Worm (Caenorhabditis elegans) whole organism, late embryonic: ENCODE data around the gene R05G6.1.

Experiments used
- C08G9.2 ChIP-seq: sonication (generic microtip); optimal IDR thresholded peaks from 2 replicates; lab custom pipeline; 2016; ENCODE audit warnings: mild to moderate bottlenecking, missing genetic modification characterization, moderate library complexity, missing compliant biosample characterization
- C38D4.7 ChIP-seq: fragments of 200-800 bp; sonication (Bioruptor generic); optimal IDR thresholded peaks from 2 replicates; lab custom pipeline; 2018; ENCODE audit warnings: mild to moderate bottlenecking, missing genetic modification characterization, moderate library complexity, missing compliant biosample characterization
- F13H6.1 ChIP-seq: sonication (generic microtip); optimal IDR thresholded peaks from 2 replicates; lab custom pipeline; 2016; ENCODE audit warnings: missing genetic modification characterization, missing compliant biosample characterization
- K02D7.2 ChIP-seq: sonication (generic microtip); optimal IDR thresholded peaks from 2 replicates; lab custom pipeline; 2017; ENCODE audit warnings: mild to moderate bottlenecking, missing genetic modification characterization, missing compliant biosample characterization
- ahr-1 ChIP-seq: sonication (generic microtip); optimal IDR thresholded peaks from 2 replicates; lab custom pipeline; 2016; ENCODE audit warnings: missing genetic modification characterization, missing compliant biosample characterization
- ceh-14 ChIP-seq: sonication (generic microtip); optimal IDR thresholded peaks from 2 replicates; lab custom pipeline; 2016; ENCODE audit warnings: missing genotype, missing genetic modification characterization, missing compliant biosample characterization
- ceh-18 ChIP-seq: sonication (generic microtip); optimal IDR thresholded peaks from 2 replicates; lab custom pipeline; 2016; ENCODE audit warnings: missing genetic modification characterization, missing compliant biosample characterization
- ceh-19 ChIP-seq: fragments of 200-800 bp; sonication (Bioruptor generic); optimal IDR thresholded peaks from 2 replicates; lab custom pipeline; 2018; ENCODE audit warnings: mild to moderate bottlenecking, missing genetic modification characterization, missing compliant biosample characterization
- ceh-31 ChIP-seq: sonication (generic microtip); optimal IDR thresholded peaks from 2 replicates; lab custom pipeline; 2016; ENCODE audit warnings: missing genetic modification characterization, missing compliant biosample characterization
- ceh-34 ChIP-seq: sonication (generic microtip); optimal IDR thresholded peaks from 2 replicates; lab custom pipeline; 2016; ENCODE audit warnings: mild to moderate bottlenecking, missing genetic modification characterization, missing compliant biosample characterization
- ceh-48 ChIP-seq: sonication (generic microtip); optimal IDR thresholded peaks from 2 replicates; lab custom pipeline; 2016; ENCODE audit warnings: missing genetic modification characterization, inconsistent platforms, missing compliant biosample characterization
- ceh-9 ChIP-seq: sonication (generic microtip); optimal IDR thresholded peaks from 2 replicates; lab custom pipeline; 2016; ENCODE audit warnings: mild to moderate bottlenecking, missing genetic modification characterization, inconsistent platforms, missing compliant biosample characterization
- elt-2 ChIP-seq: sonication (generic microtip); optimal IDR thresholded peaks from 2 replicates; lab custom pipeline; 2016; ENCODE audit warnings: missing genetic modification reagents, missing genetic modification characterization, missing compliant biosample characterization
- fax-1 ChIP-seq: sonication (generic microtip); optimal IDR thresholded peaks from 2 replicates; lab custom pipeline; 2016; ENCODE audit warnings: missing genotype, missing genetic modification characterization, missing compliant biosample characterization
- gmeb-2 ChIP-seq: sonication (generic microtip); optimal IDR thresholded peaks from 2 replicates; lab custom pipeline; 2016; ENCODE audit warnings: missing genetic modification characterization, inconsistent platforms, missing compliant biosample characterization
- hlh-15 ChIP-seq: sonication (generic microtip); optimal IDR thresholded peaks from 2 replicates; lab custom pipeline; 2016; ENCODE audit warnings: missing genetic modification characterization, missing compliant biosample characterization
- hlh-6 ChIP-seq: sonication (generic microtip); optimal IDR thresholded peaks from 2 replicates; lab custom pipeline; 2016; ENCODE audit warnings: missing genotype, missing genetic modification characterization, missing compliant biosample characterization
- lim-6 ChIP-seq: sonication (generic microtip); optimal IDR thresholded peaks from 2 replicates; lab custom pipeline; 2016; ENCODE audit warnings: missing genetic modification characterization, missing compliant biosample characterization
- nhr-232 ChIP-seq: sonication (generic microtip); optimal IDR thresholded peaks from 2 replicates; lab custom pipeline; 2016; ENCODE audit warnings: missing genetic modification characterization, missing compliant biosample characterization
- npax-4 ChIP-seq: sonication (generic microtip); optimal IDR thresholded peaks from 2 replicates; lab custom pipeline; 2016; ENCODE audit warnings: missing genetic modification characterization, missing compliant biosample characterization
- odd-2 ChIP-seq: sonication (generic microtip); optimal IDR thresholded peaks from 2 replicates; lab custom pipeline; 2017; ENCODE audit warnings: antibody characterized with exemption, mild to moderate bottlenecking, missing genetic modification characterization, missing compliant biosample characterization
- pat-9 ChIP-seq: fragments of 200-800 bp; sonication (Bioruptor generic); optimal IDR thresholded peaks from 2 replicates; lab custom pipeline; 2018; ENCODE audit warnings: mild to moderate bottlenecking, missing genetic modification characterization, moderate library complexity, missing compliant biosample characterization
- pha-2 ChIP-seq: sonication (generic microtip); optimal IDR thresholded peaks from 2 replicates; lab custom pipeline; 2017; ENCODE audit warnings: mild to moderate bottlenecking, missing genetic modification characterization, missing compliant biosample characterization
- pha-4 ChIP-seq: fragments of 150-350 bp; optimal IDR thresholded peaks from 2 replicates; lab custom pipeline; 2018; ENCODE audit warnings: missing biosample characterization, missing genetic modification reagents, missing genetic modification characterization
- pqm-1 ChIP-seq: sonication (generic microtip); optimal IDR thresholded peaks from 2 replicates; lab custom pipeline; 2016; ENCODE audit warnings: missing genetic modification characterization, missing compliant biosample characterization
- ref-2 ChIP-seq: sonication (generic microtip); optimal IDR thresholded peaks from 2 replicates; lab custom pipeline; 2016; ENCODE audit warnings: missing genetic modification characterization, missing compliant biosample characterization
- rnt-1 ChIP-seq: sonication (generic microtip); optimal IDR thresholded peaks from 2 replicates; lab custom pipeline; 2016; ENCODE audit warnings: missing genetic modification characterization, missing compliant biosample characterization
- sdc-2 ChIP-seq: sonication (generic microtip); optimal IDR thresholded peaks from 2 replicates; lab custom pipeline; 2016; ENCODE audit warnings: missing genotype, missing genetic modification characterization, missing compliant biosample characterization
- sox-2 ChIP-seq: fragments of 200-800 bp; sonication (Bioruptor generic); IDR thresholded peaks from 2 replicates; pipeline ENCODE4 v1.3.6; 2022; ENCODE audit warnings: missing genetic modification reagents, missing genetic modification characterization, missing compliant biosample characterization
- syd-9 ChIP-seq: sonication (generic microtip); optimal IDR thresholded peaks from 2 replicates; lab custom pipeline; 2016; ENCODE audit warnings: mild to moderate bottlenecking, missing genetic modification characterization, moderate library complexity, missing compliant biosample characterization
- unc-3 ChIP-seq, 2 experiments: fragments of 200-800 bp in 1 of 2; sonication (Bioruptor generic) in 1 of 2; sonication (generic microtip) in 1 of 2; conservative IDR thresholded peaks in 1 of 2; optimal IDR thresholded peaks in 1 of 2; 2 replicates each; pipeline versions ENCODE4 v1.3.6 to Lab custom; 2016 to 2022; ENCODE audit warnings: missing compliant biosample characterization in 2 of 2, missing genetic modification characterization in 2 of 2, missing genetic modification reagents in 1 of 2
- unc-42 ChIP-seq: sonication (generic microtip); optimal IDR thresholded peaks from 2 replicates; lab custom pipeline; 2016; ENCODE audit warnings: missing genotype, missing genetic modification characterization, missing compliant biosample characterization
- unc-55 ChIP-seq: sonication (generic microtip); optimal IDR thresholded peaks from 2 replicates; lab custom pipeline; 2017; ENCODE audit warnings: missing biosample characterization, missing genetic modification reagents, missing genetic modification characterization
- ztf-16 ChIP-seq: sonication (generic microtip); optimal IDR thresholded peaks from 2 replicates; lab custom pipeline; 2017; ENCODE audit warnings: missing genetic modification characterization, missing compliant biosample characterization

The R05G6.1 gene

ce11 chrIV:7521591-7521990 lies 10.9 kb upstream of the R05G6.1 start:
- TF ChIP-seq K02D7.2 (tag; lab: Kevin White, UChicago) (no peak), sdc-2 (tag; lab: Kevin White, UChicago) (no peak), pat-9 (tag; lab: Kevin White, UChicago) (no peak), F13H6.1 (tag; lab: Kevin White, UChicago) (no peak), ref-2 (tag; lab: Kevin White, UChicago) (peak; percentile 58), gmeb-2 (no peak), unc-42 (tag; lab: Kevin White, UChicago) (no peak)

DNA sequence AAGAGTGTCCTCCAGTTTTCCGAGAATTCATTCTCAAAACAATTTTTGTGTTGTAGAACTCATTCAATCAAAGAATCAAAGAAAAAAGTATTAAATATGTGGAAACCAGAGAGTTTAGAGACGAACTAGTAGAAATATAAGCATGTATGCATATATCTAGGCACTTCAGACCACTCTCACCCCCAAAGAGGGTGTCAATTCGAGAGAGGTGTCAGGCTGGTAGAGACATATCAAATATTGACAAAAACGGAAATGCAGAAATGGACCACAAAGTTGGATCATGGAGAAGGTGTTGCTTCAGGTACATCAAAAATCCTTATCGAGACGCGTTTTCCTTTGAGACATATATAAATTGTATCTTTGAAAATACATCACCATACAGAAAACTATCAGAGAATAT lies 8.7 kb upstream of the R05G6.1 start:
- TF ChIP-seq pat-9 (tag; lab: Kevin White, UChicago) (no peak), pha-2 (tag; lab: Kevin White, UChicago) (no peak), K02D7.2 (tag; lab: Kevin White, UChicago) (no peak), ahr-1 (no peak), ztf-16 (tag; lab: Kevin White, UChicago) (no peak), C38D4.7 (GFP tag; lab: Kevin White, UChicago) (no peak), pha-4 (tag; lab: Kevin White, UChicago) (no peak), rnt-1 (no peak), ceh-48 (tag; lab: Kevin White, UChicago) (no peak), lim-6 (tag; lab: Kevin White, UChicago) (no peak), unc-3 (GFP tag; conservative IDR thresholded peaks at IDR 0.05; lab: Robert Waterston, UW) (no peak), unc-3 (tag; optimal IDR thresholded peaks at IDR 0.05; lab: Kevin White, UChicago) (no peak), odd-2 (tag; lab: Kevin White, UChicago) (no peak)

DNA sequence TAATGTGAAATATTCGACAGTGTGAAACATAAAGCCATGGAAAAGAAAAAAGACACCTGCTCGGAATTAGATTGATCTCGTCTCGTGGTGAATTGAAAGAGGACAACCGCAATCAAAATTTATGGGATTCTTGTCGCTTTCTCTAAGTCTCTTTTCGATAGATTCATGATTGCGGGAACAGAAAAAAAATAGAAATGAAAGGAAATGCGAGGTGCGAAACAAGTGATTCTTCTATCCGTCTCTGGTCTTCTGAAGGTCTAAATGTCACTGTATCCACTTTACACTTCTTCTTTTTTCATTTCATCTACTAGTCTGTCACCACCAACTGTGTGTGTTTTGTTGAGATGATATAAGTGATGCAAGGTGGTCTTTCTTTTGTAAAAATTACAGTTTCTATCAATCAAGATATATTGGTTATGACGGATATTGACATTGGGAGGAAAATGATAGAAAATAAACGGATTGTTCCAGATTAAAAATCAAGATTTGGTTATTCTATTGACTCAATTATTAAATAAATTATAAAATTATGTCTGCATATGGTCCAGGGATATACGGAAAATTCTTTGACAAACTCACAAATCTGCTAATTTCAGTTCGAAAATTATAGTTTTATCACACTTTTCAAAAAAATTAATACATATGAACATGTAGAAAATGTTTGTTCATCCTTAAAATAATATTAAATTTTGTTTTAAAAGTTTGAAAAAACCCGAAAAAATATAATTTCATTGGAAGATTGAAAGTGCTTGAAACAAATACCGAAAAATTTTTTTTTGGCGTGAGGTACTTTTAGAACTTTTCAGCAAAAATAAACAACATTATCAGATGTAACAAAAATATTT lies 2.0 kb upstream of the R05G6.1 start:
- TF ChIP-seq C08G9.2 (no peak), fax-1 (tag; lab: Kevin White, UChicago) (no peak), nhr-232 (tag; lab: Kevin White, UChicago) (no peak), pqm-1 (tag; lab: Kevin White, UChicago) (no peak), sox-2 (GFP tag; lab: Robert Waterston, UW) (no peak), ref-2 (tag; lab: Kevin White, UChicago) (no peak), unc-3 (GFP tag; conservative IDR thresholded peaks at IDR 0.05; lab: Robert Waterston, UW) (no peak), unc-3 (tag; optimal IDR thresholded peaks at IDR 0.05; lab: Kevin White, UChicago) (no peak), elt-2 (tag; lab: Kevin White, UChicago) (no peak), ceh-18 (tag; lab: Kevin White, UChicago) (no peak), unc-42 (tag; lab: Kevin White, UChicago) (no peak), syd-9 (tag; lab: Kevin White, UChicago) (no peak), ceh-31 (tag; lab: Kevin White, UChicago) (no peak), ceh-19 (no peak), hlh-15 (tag; lab: Kevin White, UChicago) (no peak), sdc-2 (tag; lab: Kevin White, UChicago) (no peak), ceh-14 (tag; lab: Kevin White, UChicago) (no peak)
- TF ChIP-seq, all 69 proteins: peak for 0

- TF ChIP-seq ceh-9 (tag; lab: Kevin White, UChicago) (no peak), ceh-31 (tag; lab: Kevin White, UChicago) (no peak), unc-42 (tag; lab: Kevin White, UChicago) (peak; percentile 92), ceh-34 (tag; lab: Kevin White, UChicago) (no peak), hlh-6 (tag; lab: Kevin White, UChicago) (no peak), npax-4 (no peak), hlh-15 (tag; lab: Kevin White, UChicago) (no peak), fax-1 (tag; lab: Kevin White, UChicago) (no peak), unc-55 (GFP tag; lab: Kevin White, UChicago) (no peak)
Measured at ce11 chrIV:7542485-7543001, 10.1 kb downstream of the R05G6.1 start, which contains the start of gene R05G6.10. TSS of gene R05G6.10 (minus strand) at chrIV:7542535.
